Worm (Caenorhabditis elegans) whole organism, L2 larva: Measurements from ENCODE around the gene Y61A9LA.1.

Experiments used
- blmp-1 ChIP-seq: sonication (generic microtip); optimal IDR thresholded peaks from 2 replicates; lab custom pipeline; 2017; ENCODE audit warnings: missing genetic modification characterization, mild to moderate bottlenecking, missing compliant biosample characterization, antibody characterized with exemption, moderate library complexity; ENCODE audit not compliant: insufficient read depth
- ceh-82 ChIP-seq: fragments of 150-350 bp; optimal IDR thresholded peaks from 2 replicates; lab custom pipeline; 2014; ENCODE audit warnings: missing biosample characterization, missing genetic modification characterization
- dmd-4 ChIP-seq: sonication (generic microtip); optimal IDR thresholded peaks from 2 replicates; lab custom pipeline; 2017; ENCODE audit warnings: missing biosample characterization, missing genetic modification characterization
- egl-27 ChIP-seq: sonication (generic microtip); optimal IDR thresholded peaks from 3 replicates; lab custom pipeline; 2017; ENCODE audit warnings: missing biosample characterization, missing genetic modification reagents, missing genetic modification characterization
- lin-13 ChIP-seq: fragments of 150-350 bp; optimal IDR thresholded peaks from 2 replicates; lab custom pipeline; 2014; ENCODE audit warnings: missing biosample characterization, missing genetic modification reagents, missing genetic modification characterization
- nhr-10 ChIP-seq: sonication (generic microtip); optimal IDR thresholded peaks from 2 replicates; lab custom pipeline; 2017; ENCODE audit warnings: missing biosample characterization, missing genetic modification characterization
- nhr-6 ChIP-seq: fragments of 150-350 bp; optimal IDR thresholded peaks from 2 replicates; lab custom pipeline; 2014; ENCODE audit warnings: missing biosample characterization, missing genetic modification characterization
- skn-1 ChIP-seq: sonication (generic microtip); optimal IDR thresholded peaks from 2 replicates; lab custom pipeline; 2017; ENCODE audit warnings: missing biosample characterization, missing genetic modification characterization
- sma-3 ChIP-seq: sonication (generic microtip); optimal IDR thresholded peaks from 2 replicates; lab custom pipeline; 2016; ENCODE audit warnings: missing genetic modification reagents, missing genetic modification characterization, missing compliant biosample characterization
- zag-1 ChIP-seq: fragments of 150-350 bp; optimal IDR thresholded peaks from 2 replicates; lab custom pipeline; 2014; ENCODE audit warnings: missing biosample characterization, missing genetic modification characterization

DNA sequence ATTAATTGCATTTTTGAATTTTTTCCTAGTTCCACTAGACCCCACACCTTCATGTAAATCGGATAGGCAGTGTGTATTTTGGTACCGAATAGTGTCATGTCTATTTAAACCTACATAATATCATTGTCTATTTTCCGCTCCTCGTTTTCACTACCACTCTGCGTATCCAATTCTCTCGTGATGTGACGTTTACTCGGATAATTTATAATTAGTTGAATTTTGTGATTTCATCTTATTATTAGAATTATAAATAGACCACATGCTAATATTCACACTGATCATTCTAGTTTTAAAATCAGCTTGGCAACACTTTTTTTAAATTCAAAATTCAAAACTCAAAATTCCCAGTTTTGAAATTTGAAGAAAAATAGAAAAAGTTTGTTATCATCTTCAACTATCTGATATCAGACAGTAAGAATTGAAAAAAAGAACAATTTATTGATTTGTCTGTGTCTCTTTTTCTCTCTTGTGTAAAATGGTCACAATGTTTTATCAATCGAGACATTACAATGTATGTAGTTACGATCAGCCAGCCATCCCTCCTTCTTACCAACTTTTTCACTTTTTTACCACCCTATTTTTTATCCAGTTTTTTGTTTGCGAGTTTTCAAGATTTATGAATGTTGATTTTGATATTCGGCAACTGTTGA, 55.5 kb downstream of the Y61A9LA.1 start:
- no peak for TF ChIP-seq zag-1 (tag; lab: Kevin White, UChicago)
- no peak for TF ChIP-seq egl-27
- TF ChIP-seq nhr-6 (tag; lab: Kevin White, UChicago) = no peak
- TF ChIP-seq sma-3 (GFP tag; lab: Kevin White, UChicago) = no peak
- TF ChIP-seq blmp-1 (tag; lab: Kevin White, UChicago) = no peak
- TF ChIP-seq nhr-10 = no peak
- no peak for TF ChIP-seq skn-1 (tag; lab: Kevin White, UChicago)
- TF ChIP-seq ceh-82 (tag; lab: Kevin White, UChicago) = no peak
- no peak for TF ChIP-seq dmd-4 (tag; lab: Kevin White, UChicago)
- no peak for TF ChIP-seq lin-13 (GFP tag; lab: Kevin White, UChicago)
